Worm (Caenorhabditis elegans) whole organism, young adult: ENCODE measurements around the gene rpt-6.
A peak's percentile ranks its signal among the peaks of the same experiment; 100 is the strongest.

Experiments used
- B0035.1 ChIP-seq: sonication (generic microtip); optimal IDR thresholded peaks from 2 replicates; lab custom pipeline; 2016; ENCODE audit warnings: missing genetic modification characterization, mild to moderate bottlenecking, missing compliant biosample characterization, missing genotype, missing genetic modification reagents
- B0336.3 ChIP-seq: fragments of 200-800 bp; sonication (Bioruptor generic); IDR thresholded peaks from 2 replicates; pipeline ENCODE4 v1.3.6; 2022; ENCODE audit warnings: missing genetic modification characterization, missing compliant biosample characterization
- C17E4.6 ChIP-seq: fragments of 200-800 bp; sonication (Bioruptor generic); IDR thresholded peaks from 2 replicates; pipeline ENCODE4 v1.3.6; 2022; ENCODE audit warnings: missing genetic modification reagents, missing genetic modification characterization, missing compliant biosample characterization
- F39B2.1 ChIP-seq: fragments of 200-800 bp; sonication (Bioruptor generic); IDR thresholded peaks from 2 replicates; pipeline ENCODE4 v1.3.6; 2022; ENCODE audit warnings: missing genetic modification reagents, missing genetic modification characterization, missing compliant biosample characterization
- F49E8.2 ChIP-seq: sonication (generic microtip); optimal IDR thresholded peaks from 3 replicates; lab custom pipeline; 2017; ENCODE audit warnings: missing genetic modification characterization, mild to moderate bottlenecking, missing compliant biosample characterization, antibody characterized with exemption, moderate library complexity; ENCODE audit not compliant: insufficient read depth
- F57A8.1 ChIP-seq: fragments of 200-800 bp; sonication (Bioruptor generic); optimal IDR thresholded peaks from 2 replicates; lab custom pipeline; 2018; ENCODE audit warnings: mild to moderate bottlenecking, missing genetic modification characterization, moderate library complexity, missing compliant biosample characterization
- Y53F4B.3 ChIP-seq: fragments of 200-800 bp; sonication (Bioruptor generic); IDR thresholded peaks from 2 replicates; pipeline ENCODE4 v1.3.6; 2022; ENCODE audit warnings: missing genetic modification reagents, missing genetic modification characterization, missing compliant biosample characterization
- Y56A3A.18 ChIP-seq: fragments of 200-800 bp; sonication (Bioruptor generic); IDR thresholded peaks from 2 replicates; pipeline ENCODE4 v1.3.6; 2022; ENCODE audit warnings: missing genetic modification reagents, missing genetic modification characterization, missing compliant biosample characterization
- Y67H2A.10 ChIP-seq: fragments of 200-800 bp; sonication (Bioruptor generic); conservative IDR thresholded peaks from 2 replicates; pipeline ENCODE4 v1.3.6; 2022; ENCODE audit warnings: missing genetic modification reagents, missing genetic modification characterization, missing compliant biosample characterization
- ama-1 ChIP-seq, 3 experiments: fragments of 150-350 bp in 1 of 3; sonication (generic microtip) in 2 of 3; optimal IDR thresholded peaks; 2 replicates each; lab custom pipeline; 2014 to 2018; ENCODE audit warnings: missing biosample characterization in 2 of 3, missing genetic modification characterization in 2 of 3, missing genetic modification reagents in 2 of 3
- atf-7 ChIP-seq: sonication (generic microtip); optimal IDR thresholded peaks from 2 replicates; lab custom pipeline; 2017; ENCODE audit warnings: mild to moderate bottlenecking, missing genetic modification characterization, missing compliant biosample characterization
- attf-3 ChIP-seq: fragments of 200-800 bp; sonication (Bioruptor generic); conservative IDR thresholded peaks from 2 replicates; pipeline ENCODE4 v1.3.6; 2022; ENCODE audit warnings: missing genetic modification reagents, missing genetic modification characterization, missing compliant biosample characterization
- attf-6 ChIP-seq: fragments of 200-800 bp; sonication (Bioruptor generic); IDR thresholded peaks from 2 replicates; pipeline ENCODE4 v1.3.6; 2022; ENCODE audit warnings: missing genetic modification reagents, missing genetic modification characterization, missing compliant biosample characterization
- cebp-2 ChIP-seq: fragments of 200-800 bp; sonication (Bioruptor generic); IDR thresholded peaks from 2 replicates; pipeline ENCODE4 v1.3.6; 2022; ENCODE audit warnings: missing genetic modification characterization, missing compliant biosample characterization
- ceh-27 ChIP-seq: fragments of 200-800 bp; sonication (Bioruptor generic); optimal IDR thresholded peaks from 2 replicates; lab custom pipeline; 2018; ENCODE audit warnings: mild to moderate bottlenecking, missing genetic modification characterization, moderate library complexity, missing compliant biosample characterization
- ceh-58 ChIP-seq: fragments of 200-800 bp; sonication (Bioruptor generic); IDR thresholded peaks from 2 replicates; pipeline ENCODE4 v1.3.6; 2022; ENCODE audit warnings: missing genetic modification characterization, missing compliant biosample characterization
- ceh-79 ChIP-seq: sonication (generic microtip); optimal IDR thresholded peaks from 2 replicates; lab custom pipeline; 2017; ENCODE audit warnings: mild to moderate bottlenecking, missing genetic modification characterization, missing compliant biosample characterization
- ceh-91 ChIP-seq: fragments of 200-800 bp; sonication (Bioruptor generic); IDR thresholded peaks from 2 replicates; pipeline ENCODE4 v1.3.6; 2022; ENCODE audit warnings: missing genetic modification reagents, missing genetic modification characterization, missing compliant biosample characterization
- chd-7 ChIP-seq: sonication (generic microtip); optimal IDR thresholded peaks from 2 replicates; lab custom pipeline; 2016; ENCODE audit warnings: mild to moderate bottlenecking, missing genetic modification characterization, moderate library complexity, missing compliant biosample characterization
- efl-1 ChIP-seq: fragments of 150-350 bp; optimal IDR thresholded peaks from 2 replicates; lab custom pipeline; 2014; ENCODE audit warnings: missing biosample characterization, missing genetic modification reagents, missing genetic modification characterization
- egl-18 ChIP-seq: fragments of 200-800 bp; sonication (Bioruptor generic); IDR thresholded peaks from 2 replicates; pipeline ENCODE4 v1.3.6; 2022; ENCODE audit warnings: missing genetic modification reagents, missing genetic modification characterization, missing compliant biosample characterization
- egrh-3 ChIP-seq: fragments of 200-800 bp; sonication (Bioruptor generic); IDR thresholded peaks from 2 replicates; pipeline ENCODE4 v1.3.6; 2022; ENCODE audit warnings: missing genetic modification reagents, missing genetic modification characterization, missing compliant biosample characterization
- fkh-3 ChIP-seq: sonication (generic microtip); optimal IDR thresholded peaks from 2 replicates; lab custom pipeline; 2016; ENCODE audit warnings: mild to moderate bottlenecking, missing genetic modification characterization, missing compliant biosample characterization
- hlh-12 ChIP-seq: sonication (generic microtip); optimal IDR thresholded peaks from 2 replicates; lab custom pipeline; 2016; ENCODE audit warnings: missing genetic modification characterization, missing compliant biosample characterization
- hlh-26 ChIP-seq: fragments of 200-800 bp; sonication (Bioruptor generic); conservative IDR thresholded peaks from 2 replicates; pipeline ENCODE4 v1.3.6; 2022; ENCODE audit warnings: missing genetic modification reagents, missing genetic modification characterization, missing compliant biosample characterization
- let-526 ChIP-seq: fragments of 200-800 bp; sonication (Bioruptor generic); IDR thresholded peaks from 2 replicates; pipeline ENCODE4 v1.3.6; 2022; ENCODE audit warnings: missing genetic modification reagents, missing genetic modification characterization, missing compliant biosample characterization
- lin-26 ChIP-seq: fragments of 200-800 bp; sonication (Bioruptor generic); IDR thresholded peaks from 2 replicates; pipeline ENCODE4 v1.3.6; 2022; ENCODE audit warnings: missing genetic modification reagents, missing genetic modification characterization, missing compliant biosample characterization
- madf-3 ChIP-seq: fragments of 200-800 bp; sonication (Bioruptor generic); IDR thresholded peaks from 2 replicates; pipeline ENCODE4 v1.3.6; 2022; ENCODE audit warnings: missing genetic modification reagents, missing genetic modification characterization, missing compliant biosample characterization
- mel-28 ChIP-seq: sonication (generic microtip); optimal IDR thresholded peaks from 2 replicates; lab custom pipeline; 2016; ENCODE audit warnings: borderline replicate concordance, mild to moderate bottlenecking, missing genetic modification characterization, missing compliant biosample characterization
- mxl-1 ChIP-seq: sonication (generic microtip); optimal IDR thresholded peaks from 2 replicates; lab custom pipeline; 2016; ENCODE audit warnings: missing genetic modification characterization, missing compliant biosample characterization
- nfya-1 ChIP-seq: sonication (generic microtip); optimal IDR thresholded peaks from 2 replicates; lab custom pipeline; 2017; ENCODE audit warnings: antibody characterized with exemption, missing compliant biosample characterization, missing genetic modification characterization, borderline replicate concordance; ENCODE audit not compliant: insufficient read depth
- nfyb-1 ChIP-seq: fragments of 200-800 bp; sonication (Bioruptor generic); IDR thresholded peaks from 2 replicates; pipeline ENCODE4 v1.3.6; 2022; ENCODE audit warnings: missing genetic modification reagents, missing genetic modification characterization, missing compliant biosample characterization
- nhr-179 ChIP-seq: sonication (generic microtip); optimal IDR thresholded peaks from 2 replicates; lab custom pipeline; 2016; ENCODE audit warnings: mild to moderate bottlenecking, missing genetic modification characterization, missing compliant biosample characterization
- nhr-27 ChIP-seq: fragments of 200-800 bp; sonication (Bioruptor generic); optimal IDR thresholded peaks from 2 replicates; lab custom pipeline; 2018; ENCODE audit warnings: mild to moderate bottlenecking, missing genetic modification characterization, moderate library complexity, missing compliant biosample characterization
- nhr-90 ChIP-seq: sonication (generic microtip); optimal IDR thresholded peaks from 2 replicates; lab custom pipeline; 2016; ENCODE audit warnings: missing genotype, mild to moderate bottlenecking, missing genetic modification characterization, missing compliant biosample characterization
- pbrm-1 ChIP-seq: fragments of 200-800 bp; sonication (Bioruptor generic); IDR thresholded peaks from 2 replicates; pipeline ENCODE4 v1.3.6; 2022; ENCODE audit warnings: missing genetic modification reagents, missing genetic modification characterization, missing compliant biosample characterization
- rec-8 ChIP-seq, 2 experiments: sonication (generic microtip); optimal IDR thresholded peaks; 2 replicates each; lab custom pipeline; 2016; ENCODE audit warnings: mild to moderate bottlenecking in 2 of 2, missing genetic modification characterization in 2 of 2, missing genetic modification reagents in 2 of 2, missing genotype in 2 of 2, missing biosample characterization in 1 of 2, missing compliant biosample characterization in 1 of 2, moderate library complexity in 1 of 2
- repo-1 ChIP-seq: sonication (generic microtip); optimal IDR thresholded peaks from 2 replicates; lab custom pipeline; 2017; ENCODE audit warnings: mild to moderate bottlenecking, missing genetic modification characterization, missing compliant biosample characterization
- rpc-1 ChIP-seq, 2 experiments: fragments of 150-350 bp in 1 of 2; sonication (generic microtip) in 1 of 2; optimal IDR thresholded peaks; 2 replicates each; lab custom pipeline; 2014 to 2018; ENCODE audit warnings: missing biosample characterization in 1 of 2, missing genetic modification characterization in 1 of 2, missing genetic modification reagents in 1 of 2, missing genotype in 1 of 2
- sdz-38 ChIP-seq: sonication (generic microtip); optimal IDR thresholded peaks from 2 replicates; lab custom pipeline; 2016; ENCODE audit warnings: missing genotype, missing genetic modification characterization, missing compliant biosample characterization
- snpc-1.3 ChIP-seq: sonication (generic microtip); optimal IDR thresholded peaks from 2 replicates; lab custom pipeline; 2017; ENCODE audit warnings: missing genetic modification characterization, mild to moderate bottlenecking, missing compliant biosample characterization, antibody characterized with exemption, moderate library complexity, missing genotype, missing genetic modification reagents; ENCODE audit not compliant: insufficient read depth
- snpc-3.4 ChIP-seq: sonication (generic microtip); optimal IDR thresholded peaks from 2 replicates; lab custom pipeline; 2017; ENCODE audit warnings: missing genetic modification characterization, mild to moderate bottlenecking, missing compliant biosample characterization, antibody characterized with exemption, moderate library complexity, missing genotype, missing genetic modification reagents
- tlf-1 ChIP-seq: fragments of 200-800 bp; sonication (Bioruptor generic); optimal IDR thresholded peaks from 2 replicates; lab custom pipeline; 2018; ENCODE audit warnings: mild to moderate bottlenecking, missing genetic modification characterization, missing compliant biosample characterization
- zfh-2 ChIP-seq: fragments of 200-800 bp; sonication (Bioruptor generic); conservative IDR thresholded peaks from 2 replicates; pipeline ENCODE4 v1.3.6; 2022; ENCODE audit warnings: missing genetic modification reagents, missing genetic modification characterization, missing compliant biosample characterization
- ztf-18 ChIP-seq: sonication (generic microtip); optimal IDR thresholded peaks from 2 replicates; lab custom pipeline; 2016; ENCODE audit warnings: missing genotype, mild to moderate bottlenecking, missing genetic modification characterization, missing compliant biosample characterization
- ztf-28 ChIP-seq: fragments of 200-800 bp; sonication (Bioruptor generic); IDR thresholded peaks from 2 replicates; pipeline ENCODE4 v1.3.6; 2022; ENCODE audit warnings: missing genetic modification reagents, missing genetic modification characterization, missing compliant biosample characterization
- ztf-3 ChIP-seq: fragments of 200-800 bp; sonication (Bioruptor generic); optimal IDR thresholded peaks from 2 replicates; lab custom pipeline; 2018; ENCODE audit warnings: mild to moderate bottlenecking, missing genetic modification characterization, missing compliant biosample characterization
- ztf-6 ChIP-seq: fragments of 200-800 bp; sonication (Bioruptor generic); IDR thresholded peaks from 2 replicates; pipeline ENCODE4 v1.3.6; 2022; ENCODE audit warnings: missing genetic modification reagents, missing genetic modification characterization, missing compliant biosample characterization

Gene rpt-6

ce11 chrIII:12325284-12325683 lies 45.0 kb upstream of the rpt-6 start (continued):
- TF ChIP-seq sdz-38 (tag; lab: Kevin White, UChicago) (no peak), ceh-27 (GFP tag; lab: Kevin White, UChicago) (no peak), nfya-1 (no peak), mel-28 (no peak), ztf-6 (no peak), ama-1 (optimal IDR thresholded peaks at IDR 0.05; lab: Kevin White, UChicago) (no peak), ama-1 (GFP tag; optimal IDR thresholded peaks at IDR 0.05; lab: Kevin White, UChicago) (no peak), F39B2.1 (GFP tag; lab: Robert Waterston, UW) (no peak), attf-3 (GFP tag; lab: Robert Waterston, UW) (no peak), snpc-3.4 (no peak), nhr-90 (tag; lab: Kevin White, UChicago) (peak; percentile 20), nhr-179 (no peak), repo-1 (no peak), F57A8.1 (GFP tag; lab: Kevin White, UChicago) (no peak), chd-7 (tag; lab: Kevin White, UChicago) (no peak), ztf-3 (GFP tag; lab: Kevin White, UChicago) (no peak), ceh-58 (GFP tag; lab: Robert Waterston, UW) (no peak), Y67H2A.10 (GFP tag; lab: Robert Waterston, UW) (no peak), B0336.3 (GFP tag; lab: Robert Waterston, UW) (no peak), rpc-1 (optimal IDR thresholded peaks at IDR 0.05; lab: Kevin White, UChicago) (no peak), rpc-1 (tag; optimal IDR thresholded peaks at IDR 0.05; lab: Kevin White, UChicago) (no peak), lin-26 (no peak), hlh-26 (GFP tag; lab: Robert Waterston, UW) (no peak), ceh-91 (GFP tag; lab: Robert Waterston, UW) (no peak), Y56A3A.18 (no peak), snpc-1.3 (tag; lab: Kevin White, UChicago) (no peak), tlf-1 (no peak), ztf-18 (tag; lab: Kevin White, UChicago) (no peak), madf-3 (GFP tag; lab: Robert Waterston, UW) (no peak), egl-18 (GFP tag; lab: Robert Waterston, UW) (no peak), efl-1 (GFP tag; lab: Kevin White, UChicago) (no peak), atf-7 (tag; lab: Kevin White, UChicago) (peak; percentile 64), nfyb-1 (GFP tag; lab: Robert Waterston, UW) (no peak), attf-6 (GFP tag; lab: Robert Waterston, UW) (no peak), rec-8 (tag; optimal IDR thresholded peaks at IDR 0.05; lab: Kevin White, UChicago) (no peak), hlh-12 (tag; lab: Kevin White, UChicago) (no peak), Y53F4B.3 (GFP tag; lab: Robert Waterston, UW) (no peak), ceh-79 (tag; lab: Kevin White, UChicago) (no peak), fkh-3 (tag; lab: Kevin White, UChicago) (no peak), B0035.1 (tag; lab: Kevin White, UChicago) (no peak), C17E4.6 (GFP tag; lab: Robert Waterston, UW) (no peak), F49E8.2 (tag; lab: Kevin White, UChicago) (no peak), zfh-2 (GFP tag; lab: Robert Waterston, UW) (no peak), nhr-27 (tag; lab: Kevin White, UChicago) (no peak), let-526 (no peak), cebp-2 (GFP tag; lab: Robert Waterston, UW) (no peak), ztf-28 (GFP tag; lab: Robert Waterston, UW) (no peak), mxl-1 (no peak), egrh-3 (GFP tag; lab: Robert Waterston, UW) (no peak), pbrm-1 (GFP tag; lab: Robert Waterston, UW) (no peak)
